Fruit fly (Drosophila melanogaster): ENCODE measurements around the gene SMC3.
A peak's percentile ranks its signal among the peaks of the same experiment; 100 is the strongest.

dm6 chrX:16616773-16617738 is 23.8 kb upstream of the SMC3 start:
- TF ChIP-seq Gug (GFP tag; IDR thresholded peaks at IDR 0.05) (no peak), esn (GFP tag; optimal IDR thresholded peaks at IDR 0.05) (no peak), CG3032 (tag; optimal IDR thresholded peaks at IDR 0.05) (no peak), CG16779 (tag; optimal IDR thresholded peaks at IDR 0.05) (no peak), svp (GFP tag) (peak; percentile 44), eg (GFP tag; IDR thresholded peaks at IDR 0.05) (no peak), Blimp-1 (GFP tag; optimal IDR thresholded peaks at IDR 0.05) (peak; percentile 69), CG4318 (GFP tag; optimal IDR thresholded peaks at IDR 0.05) (no peak), CG10631 (GFP tag; optimal IDR thresholded peaks at IDR 0.05) (no peak), OdsH (GFP tag; optimal IDR thresholded peaks at IDR 0.05) (no peak), achi (GFP tag; optimal IDR thresholded peaks at IDR 0.05) (no peak), Sox102F (GFP tag; optimal IDR thresholded peaks at IDR 0.05) (no peak), CG6276 (GFP tag; optimal IDR thresholded peaks at IDR 0.05) (no peak), CG8119 (GFP tag; IDR thresholded peaks at IDR 0.05) (no peak)

Measured in whole organism, prepupa.